Worm (Caenorhabditis elegans) whole organism, late embryonic: Measurements from ENCODE around the gene Y97E10AR.6.
A peak's percentile ranks its signal among the peaks of the same experiment; 100 is the strongest.

ENCODE experiments used
- C08G9.2 ChIP-seq: sonication (generic microtip); optimal IDR thresholded peaks from 2 replicates; lab custom pipeline; 2016; ENCODE audit warnings: mild to moderate bottlenecking, missing genetic modification characterization, moderate library complexity, missing compliant biosample characterization
- F13H6.1 ChIP-seq: sonication (generic microtip); optimal IDR thresholded peaks from 2 replicates; lab custom pipeline; 2016; ENCODE audit warnings: missing genetic modification characterization, missing compliant biosample characterization
- K02D7.2 ChIP-seq: sonication (generic microtip); optimal IDR thresholded peaks from 2 replicates; lab custom pipeline; 2017; ENCODE audit warnings: mild to moderate bottlenecking, missing genetic modification characterization, missing compliant biosample characterization
- K09A11.1 ChIP-seq: sonication (generic microtip); optimal IDR thresholded peaks from 2 replicates; lab custom pipeline; 2017; ENCODE audit warnings: antibody characterized with exemption, mild to moderate bottlenecking, missing genetic modification characterization, missing compliant biosample characterization; ENCODE audit not compliant: insufficient read depth
- T23F11.4 ChIP-seq: fragments of 200-800 bp; sonication (Bioruptor generic); optimal IDR thresholded peaks from 2 replicates; lab custom pipeline; 2018; ENCODE audit warnings: mild to moderate bottlenecking, missing genetic modification characterization, missing compliant biosample characterization
- Y22D7AL.16 ChIP-seq: sonication (generic microtip); optimal IDR thresholded peaks from 2 replicates; lab custom pipeline; 2016; ENCODE audit warnings: missing genetic modification characterization, missing compliant biosample characterization
- ahr-1 ChIP-seq: sonication (generic microtip); optimal IDR thresholded peaks from 2 replicates; lab custom pipeline; 2016; ENCODE audit warnings: missing genetic modification characterization, missing compliant biosample characterization
- ceh-19 ChIP-seq: fragments of 200-800 bp; sonication (Bioruptor generic); optimal IDR thresholded peaks from 2 replicates; lab custom pipeline; 2018; ENCODE audit warnings: mild to moderate bottlenecking, missing genetic modification characterization, missing compliant biosample characterization
- ceh-22 ChIP-seq: sonication (generic microtip); optimal IDR thresholded peaks from 2 replicates; lab custom pipeline; 2017; ENCODE audit warnings: missing biosample characterization, missing genetic modification characterization
- ceh-24 ChIP-seq: sonication (generic microtip); optimal IDR thresholded peaks from 2 replicates; lab custom pipeline; 2016; ENCODE audit warnings: mild to moderate bottlenecking, missing genetic modification characterization, missing compliant biosample characterization
- ceh-30 ChIP-seq: fragments of 150-350 bp; optimal IDR thresholded peaks from 2 replicates; lab custom pipeline; 2014; ENCODE audit warnings: missing biosample characterization, missing genetic modification characterization
- ceh-48 ChIP-seq: sonication (generic microtip); optimal IDR thresholded peaks from 2 replicates; lab custom pipeline; 2016; ENCODE audit warnings: missing genetic modification characterization, inconsistent platforms, missing compliant biosample characterization
- ceh-6 ChIP-seq: fragments of 200-800 bp; sonication (Bioruptor generic); optimal IDR thresholded peaks from 2 replicates; lab custom pipeline; 2018; ENCODE audit warnings: mild to moderate bottlenecking, missing genetic modification characterization, missing compliant biosample characterization
- ceh-9 ChIP-seq: sonication (generic microtip); optimal IDR thresholded peaks from 2 replicates; lab custom pipeline; 2016; ENCODE audit warnings: mild to moderate bottlenecking, missing genetic modification characterization, inconsistent platforms, missing compliant biosample characterization
- dve-1 ChIP-seq: sonication (generic microtip); optimal IDR thresholded peaks from 2 replicates; lab custom pipeline; 2017; ENCODE audit warnings: antibody characterized with exemption, mild to moderate bottlenecking, missing genetic modification characterization, missing compliant biosample characterization
- elt-2 ChIP-seq: sonication (generic microtip); optimal IDR thresholded peaks from 2 replicates; lab custom pipeline; 2016; ENCODE audit warnings: missing genetic modification reagents, missing genetic modification characterization, missing compliant biosample characterization
- elt-4 ChIP-seq: sonication (generic microtip); optimal IDR thresholded peaks from 2 replicates; lab custom pipeline; 2016; ENCODE audit warnings: missing genetic modification characterization, missing compliant biosample characterization
- ets-4 ChIP-seq: sonication (generic microtip); optimal IDR thresholded peaks from 2 replicates; lab custom pipeline; 2016; ENCODE audit warnings: missing genetic modification characterization, missing compliant biosample characterization
- eyg-1 ChIP-seq: sonication (generic microtip); optimal IDR thresholded peaks from 2 replicates; lab custom pipeline; 2016; ENCODE audit warnings: missing genotype, missing genetic modification characterization, missing compliant biosample characterization
- fax-1 ChIP-seq: sonication (generic microtip); optimal IDR thresholded peaks from 2 replicates; lab custom pipeline; 2016; ENCODE audit warnings: missing genotype, missing genetic modification characterization, missing compliant biosample characterization
- fkh-10 ChIP-seq: fragments of 150-350 bp; optimal IDR thresholded peaks from 2 replicates; lab custom pipeline; 2014; ENCODE audit warnings: missing biosample characterization, missing genetic modification reagents, missing genetic modification characterization
- fkh-6 ChIP-seq: sonication (generic microtip); optimal IDR thresholded peaks from 2 replicates; lab custom pipeline; 2016; ENCODE audit warnings: missing genetic modification characterization, missing compliant biosample characterization
- gmeb-2 ChIP-seq: sonication (generic microtip); optimal IDR thresholded peaks from 2 replicates; lab custom pipeline; 2016; ENCODE audit warnings: missing genetic modification characterization, inconsistent platforms, missing compliant biosample characterization
- hlh-13 ChIP-seq: fragments of 200-800 bp; sonication (Bioruptor generic); optimal IDR thresholded peaks from 2 replicates; lab custom pipeline; 2018; ENCODE audit warnings: mild to moderate bottlenecking, missing genetic modification characterization, missing compliant biosample characterization
- hlh-15 ChIP-seq: sonication (generic microtip); optimal IDR thresholded peaks from 2 replicates; lab custom pipeline; 2016; ENCODE audit warnings: missing genetic modification characterization, missing compliant biosample characterization
- hlh-30 ChIP-seq: sonication (generic microtip); optimal IDR thresholded peaks from 2 replicates; lab custom pipeline; 2017; ENCODE audit warnings: antibody characterized with exemption, missing genetic modification characterization, missing compliant biosample characterization; ENCODE audit not compliant: insufficient read depth
- madf-2 ChIP-seq: sonication (generic microtip); optimal IDR thresholded peaks from 2 replicates; lab custom pipeline; 2017; ENCODE audit warnings: missing genetic modification characterization, missing compliant biosample characterization
- nhr-11 ChIP-seq: fragments of 150-350 bp; optimal IDR thresholded peaks from 2 replicates; lab custom pipeline; 2014; ENCODE audit warnings: missing biosample characterization, missing genetic modification characterization
- odd-2 ChIP-seq: sonication (generic microtip); optimal IDR thresholded peaks from 2 replicates; lab custom pipeline; 2017; ENCODE audit warnings: antibody characterized with exemption, mild to moderate bottlenecking, missing genetic modification characterization, missing compliant biosample characterization
- pag-3 ChIP-seq: sonication (generic microtip); optimal IDR thresholded peaks from 2 replicates; lab custom pipeline; 2016; ENCODE audit warnings: missing compliant biosample characterization, missing genetic modification characterization, borderline replicate concordance
- pat-9 ChIP-seq: fragments of 200-800 bp; sonication (Bioruptor generic); optimal IDR thresholded peaks from 2 replicates; lab custom pipeline; 2018; ENCODE audit warnings: mild to moderate bottlenecking, missing genetic modification characterization, moderate library complexity, missing compliant biosample characterization
- pha-4 ChIP-seq: fragments of 150-350 bp; optimal IDR thresholded peaks from 2 replicates; lab custom pipeline; 2018; ENCODE audit warnings: missing biosample characterization, missing genetic modification reagents, missing genetic modification characterization
- pqm-1 ChIP-seq: sonication (generic microtip); optimal IDR thresholded peaks from 2 replicates; lab custom pipeline; 2016; ENCODE audit warnings: missing genetic modification characterization, missing compliant biosample characterization
- pros-1 ChIP-seq: fragments of 150-350 bp; optimal IDR thresholded peaks from 2 replicates; lab custom pipeline; 2014; ENCODE audit warnings: missing biosample characterization, missing genetic modification reagents, missing genetic modification characterization
- ref-2 ChIP-seq: sonication (generic microtip); optimal IDR thresholded peaks from 2 replicates; lab custom pipeline; 2016; ENCODE audit warnings: missing genetic modification characterization, missing compliant biosample characterization
- rnt-1 ChIP-seq: sonication (generic microtip); optimal IDR thresholded peaks from 2 replicates; lab custom pipeline; 2016; ENCODE audit warnings: missing genetic modification characterization, missing compliant biosample characterization
- syd-9 ChIP-seq: sonication (generic microtip); optimal IDR thresholded peaks from 2 replicates; lab custom pipeline; 2016; ENCODE audit warnings: mild to moderate bottlenecking, missing genetic modification characterization, moderate library complexity, missing compliant biosample characterization
- tbx-2 ChIP-seq: sonication (generic microtip); optimal IDR thresholded peaks from 2 replicates; lab custom pipeline; 2016; ENCODE audit warnings: missing genetic modification characterization, missing compliant biosample characterization
- tbx-7 ChIP-seq: sonication (generic microtip); optimal IDR thresholded peaks from 2 replicates; lab custom pipeline; 2016; ENCODE audit warnings: missing genotype, missing genetic modification characterization, missing compliant biosample characterization
- unc-42 ChIP-seq: sonication (generic microtip); optimal IDR thresholded peaks from 2 replicates; lab custom pipeline; 2016; ENCODE audit warnings: missing genotype, missing genetic modification characterization, missing compliant biosample characterization
- unc-86 ChIP-seq: sonication (generic microtip); optimal IDR thresholded peaks from 2 replicates; lab custom pipeline; 2016; ENCODE audit warnings: missing genetic modification characterization, missing compliant biosample characterization
- zip-5 ChIP-seq: sonication (generic microtip); optimal IDR thresholded peaks from 2 replicates; lab custom pipeline; 2016; ENCODE audit warnings: missing genetic modification characterization, missing compliant biosample characterization
- ztf-16 ChIP-seq: sonication (generic microtip); optimal IDR thresholded peaks from 2 replicates; lab custom pipeline; 2017; ENCODE audit warnings: missing genetic modification characterization, missing compliant biosample characterization

The Y97E10AR.6 gene

DNA sequence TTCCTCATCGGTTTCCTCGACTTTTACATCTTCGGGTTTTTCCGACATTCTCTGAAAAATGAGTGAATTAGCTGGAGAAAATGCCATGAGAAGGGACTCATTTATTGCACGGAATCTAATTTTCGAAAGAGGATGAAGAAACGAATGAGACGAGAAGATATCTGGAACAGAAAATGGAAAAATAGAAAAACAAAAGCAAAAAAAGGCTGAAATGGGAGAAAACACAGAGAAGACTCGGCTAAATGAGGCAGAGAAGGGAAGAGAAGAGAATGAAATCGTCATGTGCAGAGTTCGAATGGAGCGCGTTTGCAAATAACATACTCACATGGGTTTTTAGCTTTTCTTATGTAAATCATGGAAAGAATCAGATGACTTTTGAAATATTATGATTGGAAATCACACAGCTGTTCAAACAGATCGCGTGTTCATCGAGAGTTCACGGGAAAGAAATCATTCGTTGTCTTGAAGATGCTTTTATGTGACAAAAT, at the start of gene Y97E10AR.6:
Gene Y97E10AR.6 (minus strand): TSS at position 51 of the 488 bp plus-strand sequence.
- no peak for TF ChIP-seq K02D7.2 (tag; lab: Kevin White, UChicago)
- TF ChIP-seq F13H6.1 (tag; lab: Kevin White, UChicago): no peak
- TF ChIP-seq hlh-15: no peak
- TF ChIP-seq ahr-1 (tag; lab: Kevin White, UChicago): no peak
- TF ChIP-seq fkh-10 (GFP tag; lab: Kevin White, UChicago): no peak
- TF ChIP-seq hlh-30 (tag; lab: Kevin White, UChicago): peak; percentile 90
- no peak for TF ChIP-seq ztf-16
- no peak for TF ChIP-seq zip-5 (tag; lab: Kevin White, UChicago)
- TF ChIP-seq dve-1 (tag; lab: Kevin White, UChicago): no peak
- TF ChIP-seq pha-4 (tag; lab: Kevin White, UChicago): no peak
- TF ChIP-seq ceh-9: no peak
- TF ChIP-seq fax-1 (tag; lab: Kevin White, UChicago): no peak
- no peak for TF ChIP-seq rnt-1 (tag; lab: Kevin White, UChicago)
- TF ChIP-seq pqm-1 (tag; lab: Kevin White, UChicago): no peak
- peak; percentile 30 for TF ChIP-seq unc-42
- no peak for TF ChIP-seq ceh-30 (tag; lab: Kevin White, UChicago)

DNA sequence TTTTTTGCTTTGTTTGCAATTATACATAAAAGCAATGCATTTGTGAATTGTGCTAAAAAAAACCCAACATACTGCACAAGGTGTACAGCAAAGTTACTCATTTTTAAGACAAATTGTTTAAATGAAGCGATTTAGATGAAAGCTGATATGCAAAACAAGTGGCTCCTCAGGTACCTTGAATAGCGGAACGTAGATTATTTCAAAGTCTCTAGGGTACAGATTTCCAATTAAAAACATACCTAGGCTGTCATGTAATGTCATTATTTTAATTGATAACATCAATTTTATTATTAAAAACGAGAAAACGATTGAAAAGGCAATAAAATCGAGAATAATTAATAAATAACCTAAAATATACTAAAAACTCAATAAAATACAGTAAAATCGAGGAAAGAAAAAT, 48.3 kb upstream of the Y97E10AR.6 start, which contains the start of gene str-139:
Gene str-139 (minus strand): TSS at position 101 of the 400 bp plus-strand sequence.
- no peak for TF ChIP-seq ets-4 (tag; lab: Kevin White, UChicago)
- no peak for TF ChIP-seq fkh-6 (tag; lab: Kevin White, UChicago)
- no peak for TF ChIP-seq ceh-24
- TF ChIP-seq tbx-7 (tag; lab: Kevin White, UChicago): no peak
- TF ChIP-seq fax-1 (tag; lab: Kevin White, UChicago): no peak
- no peak for TF ChIP-seq rnt-1 (tag; lab: Kevin White, UChicago)
- TF ChIP-seq pag-3 (tag; lab: Kevin White, UChicago): no peak
- TF ChIP-seq Y22D7AL.16 (tag; lab: Kevin White, UChicago): no peak
- no peak for TF ChIP-seq eyg-1
- no peak for TF ChIP-seq syd-9
- TF ChIP-seq ceh-48 (tag; lab: Kevin White, UChicago): no peak
- TF ChIP-seq zip-5 (tag; lab: Kevin White, UChicago): no peak
- no peak for TF ChIP-seq nhr-11
- no peak for TF ChIP-seq tbx-2 (tag; lab: Kevin White, UChicago)
- no peak for TF ChIP-seq ceh-22
- no peak for TF ChIP-seq unc-86 (tag; lab: Kevin White, UChicago)
- no peak for TF ChIP-seq madf-2 (tag; lab: Kevin White, UChicago)

DNA sequence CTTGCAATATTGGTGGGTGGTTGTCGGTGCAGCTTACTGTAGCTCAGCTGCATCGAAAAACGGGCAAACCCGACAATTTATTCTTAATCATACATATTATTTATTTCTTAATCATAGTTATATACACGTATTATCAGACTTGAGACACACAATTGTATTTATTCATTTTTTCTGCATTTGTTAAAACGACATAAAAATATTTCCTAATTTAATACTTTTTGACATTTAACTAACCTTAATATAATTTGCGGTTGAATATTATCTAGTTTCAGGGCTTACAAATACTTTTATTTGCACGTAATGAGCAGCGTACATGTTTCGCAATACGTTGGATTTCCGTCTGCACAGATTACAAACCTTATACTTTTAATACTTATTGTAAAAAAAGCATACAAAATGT, 44.6 kb upstream of the Y97E10AR.6 start, which contains the start of gene str-138:
Gene str-138 (plus strand): TSS at position 301 of the 400 bp plus-strand sequence.
- TF ChIP-seq gmeb-2 (tag; lab: Kevin White, UChicago) (no peak), ceh-19 (no peak), ceh-48 (tag; lab: Kevin White, UChicago) (no peak)

DNA sequence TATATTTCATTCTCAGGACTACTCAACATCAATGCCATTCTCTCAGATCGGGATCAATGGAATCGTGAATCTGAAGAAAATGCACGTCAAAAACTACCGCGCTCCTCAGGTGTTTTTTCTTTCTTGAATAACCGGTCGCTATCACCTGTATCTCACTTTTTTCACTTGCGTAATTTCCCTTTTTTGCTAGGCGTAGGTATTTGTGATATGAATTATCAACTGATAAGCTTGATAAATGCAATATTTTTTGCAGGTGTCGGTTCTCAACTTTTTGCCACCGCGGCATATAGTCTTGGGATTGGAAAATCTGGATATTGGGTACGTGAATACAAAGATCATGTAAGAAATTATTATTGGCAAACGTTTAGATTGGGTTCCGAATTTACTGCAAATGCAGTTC, 41.4 kb upstream of the Y97E10AR.6 start:
- TF ChIP-seq pat-9 (tag; lab: Kevin White, UChicago): no peak
- no peak for TF ChIP-seq C08G9.2
- TF ChIP-seq odd-2 (tag; lab: Kevin White, UChicago): no peak
- no peak for TF ChIP-seq tbx-2 (tag; lab: Kevin White, UChicago)
- no peak for TF ChIP-seq elt-2 (tag; lab: Kevin White, UChicago)
- TF ChIP-seq elt-4 (tag; lab: Kevin White, UChicago): no peak
- no peak for TF ChIP-seq ceh-9
- TF ChIP-seq ref-2: no peak
- TF ChIP-seq pqm-1 (tag; lab: Kevin White, UChicago): no peak
- no peak for TF ChIP-seq pros-1 (tag; lab: Kevin White, UChicago)
- no peak for TF ChIP-seq K09A11.1
- no peak for TF ChIP-seq hlh-13 (GFP tag; lab: Kevin White, UChicago)
- TF ChIP-seq ceh-6 (GFP tag; lab: Kevin White, UChicago): no peak
- TF ChIP-seq T23F11.4: no peak
